Worm (Caenorhabditis elegans) whole organism, young adult: Measurements from ENCODE around the gene C05C10.3.

Source experiments
- F37B4.10 ChIP-seq: fragments of 200-800 bp; sonication (Bioruptor generic); IDR thresholded peaks from 2 replicates; pipeline ENCODE4 v1.3.6; 2022; ENCODE audit warnings: missing genetic modification characterization, missing compliant biosample characterization
- F52B5.7 ChIP-seq: sonication (generic microtip); optimal IDR thresholded peaks from 2 replicates; lab custom pipeline; 2016; ENCODE audit warnings: mild to moderate bottlenecking, missing genetic modification characterization, missing compliant biosample characterization
- K11D2.4 ChIP-seq: fragments of 200-800 bp; sonication (Bioruptor generic); IDR thresholded peaks from 2 replicates; pipeline ENCODE4 v1.3.6; 2022; ENCODE audit warnings: missing genetic modification reagents, missing genetic modification characterization, missing compliant biosample characterization
- Y56A3A.18 ChIP-seq: fragments of 200-800 bp; sonication (Bioruptor generic); IDR thresholded peaks from 2 replicates; pipeline ENCODE4 v1.3.6; 2022; ENCODE audit warnings: missing genetic modification reagents, missing genetic modification characterization, missing compliant biosample characterization
- akir-1 ChIP-seq: fragments of 200-800 bp; sonication (Bioruptor generic); optimal IDR thresholded peaks from 2 replicates; lab custom pipeline; 2018; ENCODE audit warnings: mild to moderate bottlenecking, missing genetic modification characterization, moderate library complexity, missing compliant biosample characterization
- ama-1 ChIP-seq, 3 experiments: fragments of 150-350 bp in 1 of 3; sonication (generic microtip) in 2 of 3; optimal IDR thresholded peaks; 2 replicates each; lab custom pipeline; 2014 to 2018; ENCODE audit warnings: missing biosample characterization in 2 of 3, missing genetic modification characterization in 2 of 3, missing genetic modification reagents in 2 of 3
- aptf-2 ChIP-seq: fragments of 200-800 bp; sonication (Bioruptor generic); conservative IDR thresholded peaks from 2 replicates; pipeline ENCODE4 v1.3.6; 2022; ENCODE audit warnings: missing genetic modification reagents, missing genetic modification characterization, missing compliant biosample characterization
- athp-1 ChIP-seq: sonication (generic microtip); optimal IDR thresholded peaks from 2 replicates; lab custom pipeline; 2017; ENCODE audit warnings: mild to moderate bottlenecking, missing genetic modification characterization, missing compliant biosample characterization
- attf-5 ChIP-seq: fragments of 200-800 bp; sonication (Bioruptor generic); optimal IDR thresholded peaks from 2 replicates; lab custom pipeline; 2018; ENCODE audit warnings: mild to moderate bottlenecking, missing genetic modification characterization, missing compliant biosample characterization
- bed-2 ChIP-seq: fragments of 200-800 bp; sonication (Bioruptor generic); IDR thresholded peaks from 2 replicates; pipeline ENCODE4 v1.3.6; 2022; ENCODE audit warnings: missing genetic modification reagents, missing genetic modification characterization, missing compliant biosample characterization
- dox-1 ChIP-seq: fragments of 200-800 bp; sonication (Bioruptor generic); IDR thresholded peaks from 2 replicates; pipeline ENCODE4 v1.3.6; 2022; ENCODE audit warnings: missing genetic modification reagents, missing genetic modification characterization, missing compliant biosample characterization
- hlh-26 ChIP-seq: fragments of 200-800 bp; sonication (Bioruptor generic); conservative IDR thresholded peaks from 2 replicates; pipeline ENCODE4 v1.3.6; 2022; ENCODE audit warnings: missing genetic modification reagents, missing genetic modification characterization, missing compliant biosample characterization
- hmg-1.2 ChIP-seq: fragments of 200-800 bp; sonication (Bioruptor generic); IDR thresholded peaks from 2 replicates; pipeline ENCODE4 v1.3.6; 2022; ENCODE audit warnings: missing genetic modification reagents, missing genetic modification characterization, missing compliant biosample characterization
- hmg-20 ChIP-seq: fragments of 200-800 bp; sonication (Bioruptor generic); IDR thresholded peaks from 2 replicates; pipeline ENCODE4 v1.3.6; 2022; ENCODE audit warnings: missing genetic modification reagents, missing genetic modification characterization, missing compliant biosample characterization
- hsf-1 ChIP-seq: fragments of 200-800 bp; sonication (Bioruptor generic); IDR thresholded peaks from 2 replicates; pipeline ENCODE4 v1.3.6; 2022; ENCODE audit warnings: missing genetic modification reagents, missing genetic modification characterization, missing compliant biosample characterization
- lin-26 ChIP-seq: fragments of 200-800 bp; sonication (Bioruptor generic); IDR thresholded peaks from 2 replicates; pipeline ENCODE4 v1.3.6; 2022; ENCODE audit warnings: missing genetic modification reagents, missing genetic modification characterization, missing compliant biosample characterization
- lin-40 ChIP-seq: sonication (generic microtip); optimal IDR thresholded peaks from 2 replicates; lab custom pipeline; 2016; ENCODE audit warnings: missing genetic modification characterization, mild to moderate bottlenecking, missing compliant biosample characterization, missing genotype, missing genetic modification reagents
- lin-54 ChIP-seq: fragments of 200-800 bp; sonication (Bioruptor generic); optimal IDR thresholded peaks from 2 replicates; lab custom pipeline; 2018; ENCODE audit warnings: mild to moderate bottlenecking, missing genetic modification characterization, missing compliant biosample characterization
- lsy-27 ChIP-seq: sonication (generic microtip); optimal IDR thresholded peaks from 2 replicates; lab custom pipeline; 2017; ENCODE audit warnings: missing genetic modification characterization, mild to moderate bottlenecking, missing compliant biosample characterization, antibody characterized with exemption, missing genotype, borderline replicate concordance; ENCODE audit not compliant: insufficient read depth
- madf-6 ChIP-seq: fragments of 200-800 bp; sonication (Bioruptor generic); IDR thresholded peaks from 2 replicates; pipeline ENCODE4 v1.3.6; 2022; ENCODE audit warnings: missing genetic modification reagents, missing genetic modification characterization, missing compliant biosample characterization
- mes-4 ChIP-seq: sonication (generic microtip); optimal IDR thresholded peaks from 2 replicates; lab custom pipeline; 2016; ENCODE audit warnings: missing genotype, missing genetic modification characterization, missing compliant biosample characterization
- nfya-1 ChIP-seq: sonication (generic microtip); optimal IDR thresholded peaks from 2 replicates; lab custom pipeline; 2017; ENCODE audit warnings: antibody characterized with exemption, missing compliant biosample characterization, missing genetic modification characterization, borderline replicate concordance; ENCODE audit not compliant: insufficient read depth
- nfyb-1 ChIP-seq: fragments of 200-800 bp; sonication (Bioruptor generic); IDR thresholded peaks from 2 replicates; pipeline ENCODE4 v1.3.6; 2022; ENCODE audit warnings: missing genetic modification reagents, missing genetic modification characterization, missing compliant biosample characterization
- nhr-80 ChIP-seq: sonication (generic microtip); optimal IDR thresholded peaks from 2 replicates; lab custom pipeline; 2016; ENCODE audit warnings: missing genetic modification characterization, missing compliant biosample characterization
- rpc-1 ChIP-seq, 2 experiments: fragments of 150-350 bp in 1 of 2; sonication (generic microtip) in 1 of 2; optimal IDR thresholded peaks; 2 replicates each; lab custom pipeline; 2014 to 2018; ENCODE audit warnings: missing biosample characterization in 1 of 2, missing genetic modification characterization in 1 of 2, missing genetic modification reagents in 1 of 2, missing genotype in 1 of 2
- sea-2 ChIP-seq: fragments of 200-800 bp; sonication (Bioruptor generic); IDR thresholded peaks from 2 replicates; pipeline ENCODE4 v1.3.6; 2022; ENCODE audit warnings: missing genetic modification characterization, missing compliant biosample characterization
- snpc-1.1 ChIP-seq: sonication (generic microtip); optimal IDR thresholded peaks from 2 replicates; lab custom pipeline; 2017; ENCODE audit warnings: missing genetic modification characterization, mild to moderate bottlenecking, missing compliant biosample characterization, antibody characterized with exemption, moderate library complexity, missing genotype, missing genetic modification reagents; ENCODE audit not compliant: insufficient read depth
- snpc-4 ChIP-seq, 5 experiments: fragments of 150-350 bp in 1 of 5; sonication (generic microtip) in 4 of 5; optimal IDR thresholded peaks; 2 replicates each; lab custom pipeline; 2014 to 2018; ENCODE audit warnings: missing genetic modification characterization in 5 of 5, missing biosample characterization in 3 of 5, antibody characterized with exemption in 2 of 5, mild to moderate bottlenecking in 2 of 5, missing compliant biosample characterization in 2 of 5, missing genotype in 2 of 5, moderate library complexity in 2 of 5, missing genetic modification reagents in 1 of 5
- sptf-2 ChIP-seq: fragments of 200-800 bp; sonication (Bioruptor generic); optimal IDR thresholded peaks from 2 replicates; lab custom pipeline; 2018; ENCODE audit warnings: mild to moderate bottlenecking, missing genetic modification characterization, missing compliant biosample characterization
- tlf-1 ChIP-seq: fragments of 200-800 bp; sonication (Bioruptor generic); optimal IDR thresholded peaks from 2 replicates; lab custom pipeline; 2018; ENCODE audit warnings: mild to moderate bottlenecking, missing genetic modification characterization, missing compliant biosample characterization
- zfh-2 ChIP-seq: fragments of 200-800 bp; sonication (Bioruptor generic); conservative IDR thresholded peaks from 2 replicates; pipeline ENCODE4 v1.3.6; 2022; ENCODE audit warnings: missing genetic modification reagents, missing genetic modification characterization, missing compliant biosample characterization
- zim-3 ChIP-seq: sonication (generic microtip); optimal IDR thresholded peaks from 2 replicates; lab custom pipeline; 2017; ENCODE audit warnings: mild to moderate bottlenecking, missing genetic modification characterization, moderate library complexity, missing compliant biosample characterization
- ztf-3 ChIP-seq: fragments of 200-800 bp; sonication (Bioruptor generic); optimal IDR thresholded peaks from 2 replicates; lab custom pipeline; 2018; ENCODE audit warnings: mild to moderate bottlenecking, missing genetic modification characterization, missing compliant biosample characterization
- ztf-6 ChIP-seq: fragments of 200-800 bp; sonication (Bioruptor generic); IDR thresholded peaks from 2 replicates; pipeline ENCODE4 v1.3.6; 2022; ENCODE audit warnings: missing genetic modification reagents, missing genetic modification characterization, missing compliant biosample characterization

Gene C05C10.3

DNA sequence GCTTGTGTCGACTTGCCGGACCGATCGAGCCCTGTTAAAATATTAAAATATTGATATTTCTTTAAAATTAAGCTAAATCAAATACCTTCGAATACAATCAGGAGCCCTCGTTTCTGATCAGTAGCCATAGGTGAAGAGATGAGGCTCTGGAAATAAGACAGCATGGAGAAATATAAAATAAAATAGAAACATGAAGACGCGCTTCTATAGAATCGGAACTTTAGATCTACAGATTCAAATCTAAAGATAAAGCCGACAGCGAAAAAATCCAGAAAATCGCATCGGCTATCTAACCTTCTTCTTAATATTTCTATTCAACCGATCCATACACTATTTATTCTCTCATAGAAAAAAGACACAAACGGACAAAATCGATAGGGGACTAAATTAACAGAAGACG lies 30.3 kb upstream of the C05C10.3 start, which contains the start of gene dtmk-1 (continued):
- TF ChIP-seq K11D2.4 (GFP tag; lab: Robert Waterston, UW) (no peak), lin-54 (GFP tag; lab: Kevin White, UChicago) (no peak), sea-2 (GFP tag; lab: Robert Waterston, UW) (no peak), mes-4 (tag; lab: Kevin White, UChicago) (no peak), athp-1 (tag; lab: Kevin White, UChicago) (no peak), rpc-1 (optimal IDR thresholded peaks at IDR 0.05; lab: Kevin White, UChicago) (no peak), rpc-1 (tag; optimal IDR thresholded peaks at IDR 0.05; lab: Kevin White, UChicago) (no peak), attf-5 (GFP tag; lab: Kevin White, UChicago) (no peak), lin-26 (GFP tag; lab: Robert Waterston, UW) (no peak), hmg-1.2 (0 out of 2 replicates have a peak, but pooled peaks have one; percentile 12), ama-1 (optimal IDR thresholded peaks at IDR 0.05; lab: Kevin White, UChicago) (peak; percentile 11), ama-1 (GFP tag; optimal IDR thresholded peaks at IDR 0.05; lab: Kevin White, UChicago) (peak in 1 of 2 experiments; percentile 47), tlf-1 (GFP tag; lab: Kevin White, UChicago) (no peak), akir-1 (GFP tag; lab: Kevin White, UChicago) (no peak)

ce11 chrII:9965325-9965724 lies 28.6 kb upstream of the C05C10.3 start:
- no peak for TF ChIP-seq lsy-27 (tag; lab: Kevin White, UChicago)
- no peak for TF ChIP-seq nfyb-1 (GFP tag; lab: Robert Waterston, UW)
- no peak for TF ChIP-seq F37B4.10 (GFP tag; lab: Robert Waterston, UW)
- no peak for TF ChIP-seq madf-6 (GFP tag; lab: Robert Waterston, UW)
- TF ChIP-seq hmg-20 (GFP tag; lab: Robert Waterston, UW), result no peak
- TF ChIP-seq tlf-1 (GFP tag; lab: Kevin White, UChicago), result no peak
- no peak for TF ChIP-seq Y56A3A.18 (GFP tag; lab: Robert Waterston, UW)
- TF ChIP-seq zfh-2 (GFP tag; lab: Robert Waterston, UW), result no peak
- no peak for TF ChIP-seq zim-3 (tag; lab: Kevin White, UChicago)
- TF ChIP-seq, all 124 proteins: peak for 0

DNA sequence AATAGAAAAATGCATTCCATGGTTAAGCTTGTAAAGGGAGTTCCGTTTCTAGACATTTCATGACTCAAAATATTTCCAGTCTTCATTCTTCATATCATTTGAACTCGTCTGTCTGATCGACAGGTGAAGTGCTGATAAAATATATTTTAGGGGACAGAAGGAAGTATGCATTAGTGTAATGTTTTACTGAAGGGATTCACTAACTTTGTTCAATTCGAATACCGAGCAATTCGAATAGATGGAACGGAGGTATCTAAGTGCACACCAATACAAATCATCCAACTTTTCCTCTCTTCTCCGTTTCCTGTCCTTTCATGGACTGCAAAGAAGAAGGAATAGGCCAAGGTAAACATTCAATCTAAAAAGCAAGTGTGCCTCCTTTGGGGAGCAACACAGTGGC lies 27.1 kb upstream of the C05C10.3 start:
- no peak for TF ChIP-seq F52B5.7 (tag; lab: Kevin White, UChicago)
- TF ChIP-seq tlf-1 (GFP tag; lab: Kevin White, UChicago), result no peak
- no peak for TF ChIP-seq ztf-6 (GFP tag; lab: Robert Waterston, UW)
- TF ChIP-seq dox-1, result 0 out of 2 replicates have a peak, but pooled peaks have one; percentile 2
- no peak for TF ChIP-seq nfya-1 (tag; lab: Kevin White, UChicago)
- TF ChIP-seq nhr-80, result peak; percentile 65

- TF ChIP-seq zfh-2 (GFP tag; lab: Robert Waterston, UW), result 0 out of 2 replicates have a peak, but pooled peaks have one; percentile 20
- no peak for TF ChIP-seq snpc-1.1
- no peak for TF ChIP-seq F37B4.10 (GFP tag; lab: Robert Waterston, UW)
These were observed 23.4 kb upstream of the C05C10.3 start for ce11 chrII:9960127-9960526.

ce11 chrII:9956116-9956515 lies 19.4 kb upstream of the C05C10.3 start:
- no peak for TF ChIP-seq ztf-3 (GFP tag; lab: Kevin White, UChicago)
- TF ChIP-seq bed-2 (GFP tag; lab: Robert Waterston, UW), result no peak
- TF ChIP-seq, all 124 proteins: peak for 0

DNA sequence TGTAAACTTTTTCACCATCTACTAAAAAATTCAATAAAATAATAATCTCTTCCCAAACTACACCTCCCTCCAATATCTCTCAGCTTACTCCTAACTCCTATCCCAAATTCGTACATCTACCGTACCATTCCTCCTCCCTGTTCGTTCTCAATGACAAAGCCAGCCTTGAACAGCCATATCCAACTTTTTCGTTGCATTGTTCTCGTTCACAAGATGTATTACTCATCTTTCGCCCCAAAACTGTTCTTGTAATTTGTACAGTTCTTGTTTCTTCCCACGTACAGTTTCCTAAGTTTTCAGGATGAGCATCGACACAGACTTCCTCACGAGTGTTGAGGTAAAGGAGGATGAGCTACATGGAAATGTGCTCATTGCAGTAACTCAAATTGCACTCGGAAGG lies 18.2 kb upstream of the C05C10.3 start, which contains the start of gene egl-43:
Gene egl-43, plus strand, starts transcription at position 301 of the 400 bp plus-strand sequence.
- TF ChIP-seq nfya-1 (tag; lab: Kevin White, UChicago), result no peak
- TF ChIP-seq hlh-26 (GFP tag; lab: Robert Waterston, UW), result no peak
- no peak for TF ChIP-seq hsf-1 (GFP tag; lab: Robert Waterston, UW)
- TF ChIP-seq snpc-4 (GFP tag; optimal IDR thresholded peaks at IDR 0.05; lab: Kevin White, UChicago), result no peak
- TF ChIP-seq snpc-4 (tag; optimal IDR thresholded peaks at IDR 0.05; lab: Kevin White, UChicago), result no peak
- TF ChIP-seq sptf-2, result no peak
- no peak for TF ChIP-seq lin-40 (tag; lab: Kevin White, UChicago)
- TF ChIP-seq aptf-2 (GFP tag; lab: Robert Waterston, UW), result no peak
